Worm (Caenorhabditis elegans): ENCODE data around the gene W09H1.3.

The W09H1.3 gene

DNA sequence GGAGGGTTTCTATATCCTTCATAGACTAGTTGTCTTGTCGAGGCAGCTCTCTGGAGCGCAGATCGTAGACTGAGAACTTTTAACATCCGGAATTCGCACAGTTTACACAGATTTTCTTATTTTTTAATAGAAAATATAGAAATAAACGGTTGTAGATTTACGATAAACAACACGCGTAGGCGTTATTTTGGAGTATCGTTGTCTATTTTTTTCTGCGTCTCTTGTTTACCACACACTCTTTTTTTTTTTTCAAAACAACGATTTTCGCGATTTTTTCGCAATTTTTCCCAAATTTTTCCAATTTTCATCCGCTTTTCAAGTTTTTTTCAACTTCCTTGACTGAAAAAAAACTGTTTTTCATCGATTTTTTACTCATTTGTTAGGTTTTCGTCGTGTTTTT lies 3.0 kb downstream of the W09H1.3 start, which contains the start of gene mecr-1:
TSS of gene mecr-1 (minus strand) at position 127 of the 400 bp plus-strand sequence.
- TF ChIP-seq ama-1 (optimal IDR thresholded peaks at IDR 0.05) (no peak), ceh-31 (tag; optimal IDR thresholded peaks at IDR 0.05) (peak; percentile 42)

DNA sequence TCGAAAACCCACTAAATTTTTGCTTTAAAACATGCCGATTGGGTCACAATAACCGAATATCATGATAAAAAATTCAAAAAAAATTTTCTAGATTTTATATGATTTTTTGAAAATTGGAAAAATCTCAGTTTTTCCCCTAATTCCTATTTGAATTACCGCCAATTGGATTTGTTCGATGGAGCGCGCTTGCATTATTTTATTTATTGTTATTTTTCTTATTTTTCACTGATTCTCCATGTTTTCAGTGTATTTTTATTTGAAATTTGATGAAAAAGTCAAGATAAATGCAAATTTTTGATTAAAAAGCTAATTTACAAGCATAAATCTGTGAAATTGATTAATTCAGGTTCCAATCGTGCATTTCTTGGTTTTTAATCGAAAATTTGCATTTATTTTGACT lies 3.9 kb downstream of the W09H1.3 start:
- TF ChIP-seq syd-9 (tag; optimal IDR thresholded peaks at IDR 0.05) (no peak), ceh-30 (tag; optimal IDR thresholded peaks at IDR 0.05) (no peak), pros-1 (tag; optimal IDR thresholded peaks at IDR 0.05) (no peak), pha-2 (tag; optimal IDR thresholded peaks at IDR 0.05) (no peak), lim-6 (tag; optimal IDR thresholded peaks at IDR 0.05) (no peak), fkh-6 (tag; optimal IDR thresholded peaks at IDR 0.05) (no peak), ref-2 (tag; optimal IDR thresholded peaks at IDR 0.05) (no peak), hlh-13 (GFP tag; optimal IDR thresholded peaks at IDR 0.05) (no peak), ama-1 (optimal IDR thresholded peaks at IDR 0.05) (no peak), eyg-1 (tag; optimal IDR thresholded peaks at IDR 0.05) (no peak), C38D4.7 (GFP tag; optimal IDR thresholded peaks at IDR 0.05) (no peak), fax-1 (tag; optimal IDR thresholded peaks at IDR 0.05) (no peak), gmeb-2 (tag; optimal IDR thresholded peaks at IDR 0.05) (no peak), madf-2 (tag; optimal IDR thresholded peaks at IDR 0.05) (no peak), mec-3 (tag; optimal IDR thresholded peaks at IDR 0.05; ENCODE audit: borderline replicate concordance) (no peak), ttx-3 (tag; optimal IDR thresholded peaks at IDR 0.05) (no peak)

ce11 chrII:13189363-13189762 lies 5.1 kb downstream of the W09H1.3 start:
- TF ChIP-seq elt-4 (tag; optimal IDR thresholded peaks at IDR 0.05) (no peak), dve-1 (tag; optimal IDR thresholded peaks at IDR 0.05) (no peak), T23F11.4 (GFP tag; optimal IDR thresholded peaks at IDR 0.05) (no peak), F13H6.1 (tag; optimal IDR thresholded peaks at IDR 0.05) (no peak), unc-86 (tag; optimal IDR thresholded peaks at IDR 0.05) (no peak), ceh-34 (tag; optimal IDR thresholded peaks at IDR 0.05) (peak; percentile 83), tbx-2 (tag; optimal IDR thresholded peaks at IDR 0.05) (peak; percentile 56), ceh-31 (tag; optimal IDR thresholded peaks at IDR 0.05) (no peak), nhr-232 (tag; optimal IDR thresholded peaks at IDR 0.05) (no peak), fax-1 (tag; optimal IDR thresholded peaks at IDR 0.05) (no peak), tbx-7 (tag; optimal IDR thresholded peaks at IDR 0.05) (no peak), ceh-14 (tag; optimal IDR thresholded peaks at IDR 0.05) (no peak), sox-2 (GFP tag; IDR thresholded peaks at IDR 0.05) (no peak), hlh-13 (GFP tag; optimal IDR thresholded peaks at IDR 0.05) (no peak), unc-55 (GFP tag; optimal IDR thresholded peaks at IDR 0.05) (peak; percentile 97), lin-11 (tag; optimal IDR thresholded peaks at IDR 0.05) (no peak), K02D7.2 (tag; optimal IDR thresholded peaks at IDR 0.05) (no peak), C08G9.2 (tag; optimal IDR thresholded peaks at IDR 0.05) (no peak), ceh-24 (tag; optimal IDR thresholded peaks at IDR 0.05) (no peak), eyg-1 (tag; optimal IDR thresholded peaks at IDR 0.05) (no peak), ceh-48 (tag; optimal IDR thresholded peaks at IDR 0.05) (no peak), ceh-6 (GFP tag; optimal IDR thresholded peaks at IDR 0.05) (no peak), ttx-3 (tag; optimal IDR thresholded peaks at IDR 0.05) (no peak), elt-2 (tag; optimal IDR thresholded peaks at IDR 0.05) (no peak), ahr-1 (tag; optimal IDR thresholded peaks at IDR 0.05) (no peak), pat-9 (tag; optimal IDR thresholded peaks at IDR 0.05) (no peak), ceh-30 (tag; optimal IDR thresholded peaks at IDR 0.05) (no peak), ceh-2 (tag; optimal IDR thresholded peaks at IDR 0.05) (no peak), hlh-15 (tag; optimal IDR thresholded peaks at IDR 0.05) (no peak), pha-4 (tag; optimal IDR thresholded peaks at IDR 0.05) (no peak), sdc-2 (tag; optimal IDR thresholded peaks at IDR 0.05) (no peak), ref-2 (tag; optimal IDR thresholded peaks at IDR 0.05) (peak; percentile 24), dmd-4 (tag; optimal IDR thresholded peaks at IDR 0.05; ENCODE audit: borderline replicate concordance) (no peak), ceh-18 (tag; optimal IDR thresholded peaks at IDR 0.05) (peak; percentile 49), lim-6 (tag; optimal IDR thresholded peaks at IDR 0.05) (no peak), madf-2 (tag; optimal IDR thresholded peaks at IDR 0.05) (no peak), hlh-6 (tag; optimal IDR thresholded peaks at IDR 0.05) (no peak), ceh-22 (tag; optimal IDR thresholded peaks at IDR 0.05) (no peak), rnt-1 (tag; optimal IDR thresholded peaks at IDR 0.05) (peak; percentile 16), mec-3 (tag; optimal IDR thresholded peaks at IDR 0.05; ENCODE audit: borderline replicate concordance) (peak; percentile 39), ceh-9 (tag; optimal IDR thresholded peaks at IDR 0.05) (no peak)
